Fruit fly (Drosophila melanogaster) Kc167 (cell line): Measurements from ENCODE around the gene CG32271.

Experiments
- Myc ChIP-seq: fragments of >200 bp; optimal IDR thresholded peaks from 2 replicates; lab custom pipeline; 2017; ENCODE audit warnings: missing external identifiers
- Sin3A ChIP-seq: fragments of >200 bp; optimal IDR thresholded peaks from 2 replicates; lab custom pipeline; 2018; ENCODE audit warnings: missing external identifiers
- h ChIP-seq: fragments of >200 bp; optimal IDR thresholded peaks from 3 replicates; lab custom pipeline; 2018; ENCODE audit warnings: missing external identifiers
- insv ChIP-seq: fragments of >200 bp; optimal IDR thresholded peaks from 3 replicates; lab custom pipeline; 2018; ENCODE audit warnings: missing external identifiers
- psq ChIP-seq: fragments of >200 bp; optimal IDR thresholded peaks from 2 replicates; lab custom pipeline; 2017; ENCODE audit warnings: missing external identifiers
- ttk ChIP-seq: sonication (Bioruptor generic); optimal IDR thresholded peaks from 2 replicates; lab custom pipeline; 2017; ENCODE audit warnings: missing external identifiers

DNA sequence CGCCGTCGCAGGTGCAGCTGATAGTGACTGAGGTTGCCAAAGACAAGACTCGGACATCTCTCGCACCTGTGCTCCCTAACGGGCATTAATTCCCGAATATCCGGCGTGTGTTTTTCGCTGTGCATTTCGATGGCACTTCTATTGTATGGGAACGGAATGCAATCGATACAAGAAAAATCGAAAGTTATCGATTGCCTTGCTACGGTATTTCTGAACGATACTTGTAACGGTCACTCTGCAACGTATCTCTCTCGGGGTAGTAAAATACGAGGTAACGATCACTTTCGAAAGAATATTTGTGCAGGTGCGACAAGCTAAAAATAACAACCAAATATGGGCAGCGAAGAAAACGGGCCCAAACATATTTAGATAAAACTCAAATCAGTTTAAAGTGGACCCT, 38.0 kb downstream of the CG32271 start, which contains the start of gene CG32280:
- no peak for TF ChIP-seq h (lab: Kevin White, UChicago)
- TF ChIP-seq insv (lab: Kevin White, UChicago): no peak
- no peak for TF ChIP-seq Sin3A (lab: Kevin White, UChicago)
- no peak for TF ChIP-seq psq (lab: Kevin White, UChicago)
- TF ChIP-seq Myc: no peak
- TF ChIP-seq ttk (lab: Kevin White, UChicago): no peak
